Worm (Caenorhabditis elegans): ENCODE data around the gene Y39A1A.21.

ce11 chrIII:10719057-10719456 is 12.2 kb upstream of the Y39A1A.21 start:
- no peak for TF ChIP-seq ztf-23 (GFP tag; IDR thresholded peaks at IDR 0.05)
- TF ChIP-seq ref-1 (GFP tag; conservative IDR thresholded peaks at IDR 0.05), result no peak
- TF ChIP-seq cog-1 (tag; optimal IDR thresholded peaks at IDR 0.05), result no peak
- no peak for TF ChIP-seq T22C8.4 (GFP tag; IDR thresholded peaks at IDR 0.05)
- no peak for TF ChIP-seq flt-1 (GFP tag; IDR thresholded peaks at IDR 0.05)
- no peak for TF ChIP-seq klf-2 (GFP tag; conservative IDR thresholded peaks at IDR 0.05)
- TF ChIP-seq med-1 (GFP tag; optimal IDR thresholded peaks at IDR 0.05; ENCODE audit: insufficient read depth), result no peak
- no peak for TF ChIP-seq ztf-29 (GFP tag; IDR thresholded peaks at IDR 0.05)
